Fruit fly (Drosophila melanogaster) whole organism, embryonic: Measurements from ENCODE around the gene CG15336.
A peak's percentile ranks its signal among the peaks of the same experiment; 100 is the strongest.

ENCODE experiments used
- Abd-B ChIP-seq: fragments of 200-800 bp; sonication (Bioruptor generic); optimal IDR thresholded peaks from 2 replicates; lab custom pipeline; 2018; ENCODE audit warnings: missing biosample characterization, mild to moderate bottlenecking, missing genetic modification characterization, moderate library complexity
- CG10462 ChIP-seq: fragments of 200-800 bp; sonication (Bioruptor generic); optimal IDR thresholded peaks from 2 replicates; lab custom pipeline; 2016; ENCODE audit warnings: missing biosample characterization, missing genetic modification characterization
- CG11085 ChIP-seq: fragments of 200-800 bp; sonication (Bioruptor generic); IDR thresholded peaks from 2 replicates; pipeline ENCODE4 v1.3.6; 2022; ENCODE audit warnings: missing biosample characterization, missing genetic modification characterization
- CG11723 ChIP-seq: fragments of 200-800 bp; sonication (Bioruptor generic); optimal IDR thresholded peaks from 2 replicates; lab custom pipeline; 2017; ENCODE audit warnings: missing biosample characterization, mild to moderate bottlenecking, missing genetic modification characterization
- CG13424 ChIP-seq: fragments of 200-800 bp; sonication (Bioruptor generic); optimal IDR thresholded peaks from 2 replicates; lab custom pipeline; 2019; ENCODE audit warnings: missing biosample characterization, mild to moderate bottlenecking, missing genetic modification characterization, moderate library complexity
- CG17186 ChIP-seq: fragments of 200-800 bp; sonication (Bioruptor generic); optimal IDR thresholded peaks from 3 replicates; lab custom pipeline; 2017; ENCODE audit warnings: missing biosample characterization, missing genetic modification reagents, missing genetic modification characterization
- CG2199 ChIP-seq: fragments of 200-800 bp; sonication (Bioruptor generic); IDR thresholded peaks from 3 replicates; pipeline ENCODE4 v1.3.6; 2022; ENCODE audit warnings: missing biosample characterization, missing genetic modification characterization
- CG30403 ChIP-seq: fragments of 200-800 bp; sonication (Bioruptor generic); optimal IDR thresholded peaks from 3 replicates; lab custom pipeline; 2016; ENCODE audit warnings: missing biosample characterization, missing genetic modification characterization
- CG3407 ChIP-seq: fragments of 200-800 bp; sonication (Bioruptor generic); optimal IDR thresholded peaks from 2 replicates; lab custom pipeline; 2018; ENCODE audit warnings: missing biosample characterization, mild to moderate bottlenecking, missing genetic modification characterization
- CG34376 ChIP-seq: fragments of 200-800 bp; sonication (Bioruptor generic); optimal IDR thresholded peaks from 2 replicates; lab custom pipeline; 2018; ENCODE audit warnings: missing biosample characterization, mild to moderate bottlenecking, missing genetic modification characterization
- CG4360 ChIP-seq: fragments of 200-800 bp; sonication (Bioruptor generic); IDR thresholded peaks from 2 replicates; pipeline ENCODE4 v1.3.6; 2022; ENCODE audit warnings: missing biosample characterization, missing genetic modification characterization
- CG4424 ChIP-seq: fragments of 200-800 bp; sonication (Bioruptor generic); optimal IDR thresholded peaks from 3 replicates; lab custom pipeline; 2016; ENCODE audit warnings: missing biosample characterization, missing genetic modification characterization
- CG6765 ChIP-seq: fragments of 200-800 bp; sonication (Bioruptor generic); optimal IDR thresholded peaks from 3 replicates; lab custom pipeline; 2017; ENCODE audit warnings: missing biosample characterization, mild to moderate bottlenecking, missing genetic modification characterization
- CG7745 ChIP-seq: fragments of 200-800 bp; sonication (Bioruptor generic); optimal IDR thresholded peaks from 2 replicates; lab custom pipeline; 2018; ENCODE audit warnings: missing biosample characterization, mild to moderate bottlenecking, missing genetic modification characterization, moderate library complexity
- CG7928 ChIP-seq: fragments of 200-800 bp; sonication (Bioruptor generic); optimal IDR thresholded peaks from 2 replicates; lab custom pipeline; 2017; ENCODE audit warnings: missing biosample characterization, mild to moderate bottlenecking, missing genetic modification characterization
- CG9797 ChIP-seq: fragments of 200-800 bp; sonication (Bioruptor generic); optimal IDR thresholded peaks from 3 replicates; lab custom pipeline; 2018; ENCODE audit warnings: missing biosample characterization, mild to moderate bottlenecking, missing genetic modification characterization
- CG9876 ChIP-seq: fragments of 200-800 bp; sonication (Bioruptor generic); optimal IDR thresholded peaks from 2 replicates; lab custom pipeline; 2016; ENCODE audit warnings: missing biosample characterization, missing genetic modification characterization
- CkIIα-i1 ChIP-seq: fragments of 200-800 bp; sonication (Bioruptor generic); IDR thresholded peaks from 2 replicates; pipeline ENCODE4 v1.3.6; 2022; ENCODE audit warnings: missing biosample characterization, missing genetic modification characterization
- D ChIP-seq, 2 experiments: fragments of 200-800 bp in 1 of 2; fragments of >200 bp in 1 of 2; sonication (Bioruptor generic) in 1 of 2; optimal IDR thresholded peaks; 2 replicates in 1 of 2; 3 replicates in 1 of 2; lab custom pipeline; 2017; ENCODE audit warnings: mild to moderate bottlenecking in 1 of 2, missing biosample characterization in 1 of 2, missing genetic modification characterization in 1 of 2, missing genetic modification reagents in 1 of 2
- Dip3 ChIP-seq: fragments of 200-800 bp; sonication (Bioruptor generic); optimal IDR thresholded peaks from 3 replicates; lab custom pipeline; 2016; ENCODE audit warnings: missing biosample characterization, missing genetic modification characterization
- Hmr ChIP-seq: fragments of 200-800 bp; sonication (Bioruptor generic); optimal IDR thresholded peaks from 3 replicates; lab custom pipeline; 2017; ENCODE audit warnings: mild to moderate bottlenecking, missing biosample characterization, missing genetic modification reagents, missing genetic modification characterization
- Kr ChIP-seq: fragments of 200-800 bp; sonication (Bioruptor generic); optimal IDR thresholded peaks from 2 replicates; lab custom pipeline; 2017; ENCODE audit warnings: missing biosample characterization, mild to moderate bottlenecking, missing genetic modification characterization
- Lhr ChIP-seq: fragments of 200-800 bp; sonication (Bioruptor generic); optimal IDR thresholded peaks from 3 replicates; lab custom pipeline; 2017; ENCODE audit warnings: mild to moderate bottlenecking, missing biosample characterization, missing genetic modification reagents, missing genetic modification characterization
- Lim3 ChIP-seq: fragments of 200-800 bp; sonication (Bioruptor generic); IDR thresholded peaks from 2 replicates; pipeline ENCODE4 v1.3.6; 2022; ENCODE audit warnings: missing biosample characterization, missing genetic modification characterization
- Mes4 ChIP-seq: fragments of 200-800 bp; sonication (Bioruptor generic); optimal IDR thresholded peaks from 2 replicates; lab custom pipeline; 2016; ENCODE audit warnings: missing biosample characterization, missing genetic modification characterization
- Rx ChIP-seq: fragments of 200-800 bp; sonication (Bioruptor generic); IDR thresholded peaks from 2 replicates; pipeline ENCODE4 v1.3.6; 2022; ENCODE audit warnings: missing biosample characterization, missing genetic modification characterization
- Sin3A ChIP-seq: fragments of >200 bp; optimal IDR thresholded peaks from 2 replicates; lab custom pipeline; 2018
- ab ChIP-seq: fragments of 200-800 bp; sonication (Bioruptor generic); optimal IDR thresholded peaks from 2 replicates; lab custom pipeline; 2016; ENCODE audit warnings: missing biosample characterization, missing genetic modification characterization
- ara ChIP-seq: fragments of 200-800 bp; sonication (Bioruptor generic); IDR thresholded peaks from 2 replicates; pipeline ENCODE4 v1.3.6; 2022; ENCODE audit warnings: missing biosample characterization, missing genetic modification characterization
- bcd ChIP-seq: fragments of 200-800 bp; sonication (Bioruptor generic); optimal IDR thresholded peaks from 2 replicates; lab custom pipeline; 2017; ENCODE audit warnings: missing biosample characterization, mild to moderate bottlenecking, missing genetic modification characterization
- cad ChIP-seq: fragments of >200 bp; optimal IDR thresholded peaks from 2 replicates; lab custom pipeline; 2017; ENCODE audit warnings: missing biosample characterization, missing genetic modification characterization
- caup ChIP-seq: fragments of 200-800 bp; sonication (Bioruptor generic); optimal IDR thresholded peaks from 3 replicates; lab custom pipeline; 2017; ENCODE audit warnings: missing biosample characterization, mild to moderate bottlenecking, missing genetic modification characterization, moderate library complexity; ENCODE audit not compliant: severe bottlenecking
- disco-r ChIP-seq: fragments of 200-800 bp; sonication (Bioruptor generic); optimal IDR thresholded peaks from 2 replicates; lab custom pipeline; 2016; ENCODE audit warnings: missing biosample characterization, missing genetic modification characterization
- dysf ChIP-seq: fragments of 200-800 bp; sonication (Bioruptor generic); IDR thresholded peaks from 3 replicates; pipeline ENCODE4 v1.3.6; 2022; ENCODE audit warnings: missing biosample characterization, missing genetic modification characterization
- emc ChIP-seq: fragments of 200-800 bp; sonication (Bioruptor generic); optimal IDR thresholded peaks from 2 replicates; lab custom pipeline; 2016; ENCODE audit warnings: missing biosample characterization, missing genetic modification characterization
- ems ChIP-seq: fragments of 200-800 bp; sonication (Bioruptor generic); optimal IDR thresholded peaks from 3 replicates; lab custom pipeline; 2016; ENCODE audit warnings: missing biosample characterization, missing genetic modification characterization
- gce ChIP-seq: fragments of 200-800 bp; sonication (Bioruptor generic); IDR thresholded peaks from 3 replicates; pipeline ENCODE4 v1.3.6; 2022; ENCODE audit warnings: missing biosample characterization, missing genetic modification characterization
- inv ChIP-seq: fragments of 200-800 bp; sonication (Bioruptor generic); IDR thresholded peaks from 2 replicates; pipeline ENCODE4 v1.3.6; 2022; ENCODE audit warnings: missing biosample characterization, missing genetic modification characterization; ENCODE audit not compliant: partially characterized antibody
- knrl ChIP-seq: fragments of 200-800 bp; sonication (Bioruptor generic); IDR thresholded peaks from 3 replicates; pipeline ENCODE4 v1.3.6; 2022; ENCODE audit warnings: missing biosample characterization, missing genetic modification characterization; ENCODE audit not compliant: partially characterized antibody
- lola ChIP-seq, 3 experiments: fragments of >200 bp in 2 of 3; fragments of 200-800 bp in 1 of 3; sonication (Bioruptor generic) in 1 of 3; optimal IDR thresholded peaks; 2 replicates each; lab custom pipeline; 2017 to 2019; ENCODE audit warnings: missing biosample characterization in 3 of 3, missing genetic modification characterization in 3 of 3, mild to moderate bottlenecking in 1 of 3, moderate library complexity in 1 of 3
- luna ChIP-seq: fragments of 200-800 bp; sonication (Bioruptor generic); optimal IDR thresholded peaks from 2 replicates; lab custom pipeline; 2016; ENCODE audit warnings: missing biosample characterization, missing genetic modification characterization
- pfk ChIP-seq: fragments of 200-800 bp; sonication (Bioruptor generic); optimal IDR thresholded peaks from 2 replicates; lab custom pipeline; 2018; ENCODE audit warnings: missing biosample characterization, mild to moderate bottlenecking, missing genetic modification characterization, moderate library complexity
- pum ChIP-seq: fragments of 200-800 bp; sonication (Bioruptor generic); optimal IDR thresholded peaks from 2 replicates; lab custom pipeline; 2016; ENCODE audit warnings: missing biosample characterization, missing genetic modification characterization
- sens-2 ChIP-seq: fragments of 200-800 bp; sonication (Bioruptor generic); IDR thresholded peaks from 2 replicates; pipeline ENCODE4 v1.3.6; 2022; ENCODE audit warnings: missing biosample characterization, missing genetic modification characterization
- shn ChIP-seq: fragments of 200-800 bp; sonication (Bioruptor generic); optimal IDR thresholded peaks from 3 replicates; lab custom pipeline; 2016; ENCODE audit warnings: missing biosample characterization, missing genetic modification characterization
- sob ChIP-seq: fragments of 200-800 bp; sonication (Bioruptor generic); IDR thresholded peaks from 2 replicates; pipeline ENCODE4 v1.3.6; 2022; ENCODE audit warnings: missing biosample characterization, missing genetic modification characterization
- trem ChIP-seq: fragments of 200-800 bp; optimal IDR thresholded peaks from 3 replicates; lab custom pipeline; 2019; ENCODE audit warnings: missing biosample characterization, mild to moderate bottlenecking, missing genetic modification characterization, moderate library complexity
- tx ChIP-seq: fragments of 200-800 bp; sonication (Bioruptor generic); optimal IDR thresholded peaks from 2 replicates; lab custom pipeline; 2016; ENCODE audit warnings: missing biosample characterization, missing genetic modification characterization
- vnd ChIP-seq: fragments of 200-800 bp; sonication (Bioruptor generic); IDR thresholded peaks from 3 replicates; pipeline ENCODE4 v1.3.6; 2022; ENCODE audit warnings: missing biosample characterization, missing genetic modification characterization; ENCODE audit not compliant: partially characterized antibody
- z ChIP-seq: fragments of 200-800 bp; sonication (Bioruptor generic); IDR thresholded peaks from 3 replicates; pipeline ENCODE4 v1.3.6; 2022; ENCODE audit warnings: missing biosample characterization, missing genetic modification characterization

Gene CG15336

DNA sequence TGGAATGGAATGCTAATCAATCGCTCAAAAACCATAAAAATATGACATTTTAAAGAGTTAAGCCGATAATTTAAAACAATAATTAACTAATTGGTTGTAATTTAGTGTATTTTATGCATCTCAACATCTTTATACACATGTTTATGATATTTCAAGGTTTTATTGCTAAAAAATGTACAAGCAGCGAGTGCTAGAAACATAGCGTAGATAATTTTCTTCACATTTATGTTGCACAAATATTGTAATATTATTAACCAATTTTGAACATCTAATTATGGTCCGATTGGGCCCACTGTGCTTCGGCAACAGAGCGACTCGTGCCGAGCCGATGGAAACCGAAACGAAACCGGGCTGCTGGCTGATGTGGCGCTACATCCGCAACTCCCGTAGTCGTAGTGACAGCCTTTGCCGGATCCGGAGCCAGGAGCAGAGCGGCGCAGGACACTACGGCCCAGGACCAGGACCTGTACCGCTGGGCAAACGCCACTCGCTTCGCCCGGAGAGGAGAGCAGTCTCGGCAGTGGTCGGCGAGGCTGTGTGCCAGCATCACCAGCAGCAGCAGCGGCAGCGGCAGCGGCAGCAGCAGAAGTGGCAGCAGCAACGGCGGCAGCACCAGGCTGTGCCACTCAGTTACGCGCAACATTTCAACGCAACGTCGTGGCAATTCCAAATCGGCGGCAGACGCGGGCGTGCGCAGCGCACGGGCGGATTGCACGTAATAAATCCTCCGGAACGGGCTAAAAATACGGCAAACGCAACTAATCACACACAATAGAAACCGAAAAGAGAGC, 30.6 kb downstream of the CG15336 start, which contains the start of gene sdt (continued):
- TF ChIP-seq CG10462 (no peak), CG7928 (GFP tag; lab: Kevin White, UChicago) (no peak), z (GFP tag; lab: Robert Waterston, UW) (no peak), pfk (no peak), trem (tag; lab: Kevin White, UChicago) (no peak), CG11085 (no peak), CG9876 (GFP tag; lab: Kevin White, UChicago) (no peak), sens-2 (no peak), CG13424 (tag; lab: Kevin White, UChicago) (peak; percentile 9), CG30403 (GFP tag; lab: Kevin White, UChicago) (peak; percentile 36), sob (GFP tag; lab: Robert Waterston, UW) (0 out of 2 replicates have a peak, but pooled peaks have one; percentile 34), CG3407 (GFP tag; lab: Kevin White, UChicago) (no peak), pum (no peak), lola (GFP tag; optimal IDR thresholded peaks at IDR 0.05; lab: Kevin White, UChicago) (no peak), Hmr (GFP tag; lab: Kevin White, UChicago) (no peak), disco-r (GFP tag; lab: Kevin White, UChicago) (no peak), CG4424 (GFP tag; lab: Kevin White, UChicago) (no peak), Rx (no peak), CG6765 (no peak), inv (GFP tag; lab: Robert Waterston, UW) (no peak), ab (GFP tag; lab: Kevin White, UChicago) (no peak), ems (no peak), CG11723 (GFP tag; lab: Kevin White, UChicago) (no peak), knrl (GFP tag; lab: Robert Waterston, UW) (no peak), CG34376 (GFP tag; lab: Kevin White, UChicago) (no peak), Mes4 (GFP tag; lab: Kevin White, UChicago) (no peak), CG17186 (GFP tag; lab: Kevin White, UChicago) (no peak), Dip3 (GFP tag; lab: Kevin White, UChicago) (no peak), CG7745 (tag; lab: Kevin White, UChicago) (no peak), dysf (GFP tag; lab: Robert Waterston, UW) (no peak), emc (GFP tag; lab: Kevin White, UChicago) (no peak), CG2199 (GFP tag; lab: Robert Waterston, UW) (no peak), ara (GFP tag; lab: Robert Waterston, UW) (no peak), Lim3 (GFP tag; lab: Robert Waterston, UW) (no peak), gce (GFP tag; lab: Robert Waterston, UW) (no peak), Kr (GFP tag; lab: Kevin White, UChicago) (no peak), Sin3A (lab: Kevin White, UChicago) (no peak), shn (GFP tag; lab: Kevin White, UChicago) (no peak), CG9797 (GFP tag; lab: Kevin White, UChicago) (no peak), tx (GFP tag; lab: Kevin White, UChicago) (no peak), CG4360 (GFP tag; lab: Robert Waterston, UW) (no peak), D (optimal IDR thresholded peaks at IDR 0.05; lab: Kevin White, UChicago) (no peak), D (GFP tag; optimal IDR thresholded peaks at IDR 0.05; lab: Kevin White, UChicago) (no peak), caup (no peak), Lhr (GFP tag; lab: Kevin White, UChicago) (no peak), CkIIα-i1 (GFP tag; lab: Robert Waterston, UW) (no peak), cad (GFP tag; lab: Kevin White, UChicago) (no peak), Abd-B (peak; percentile 36), vnd (GFP tag; lab: Robert Waterston, UW) (no peak), luna (GFP tag; lab: Kevin White, UChicago) (no peak), bcd (no peak)
